Fruit fly (Drosophila melanogaster): ENCODE results near the gene hale.

The hale gene

DNA sequence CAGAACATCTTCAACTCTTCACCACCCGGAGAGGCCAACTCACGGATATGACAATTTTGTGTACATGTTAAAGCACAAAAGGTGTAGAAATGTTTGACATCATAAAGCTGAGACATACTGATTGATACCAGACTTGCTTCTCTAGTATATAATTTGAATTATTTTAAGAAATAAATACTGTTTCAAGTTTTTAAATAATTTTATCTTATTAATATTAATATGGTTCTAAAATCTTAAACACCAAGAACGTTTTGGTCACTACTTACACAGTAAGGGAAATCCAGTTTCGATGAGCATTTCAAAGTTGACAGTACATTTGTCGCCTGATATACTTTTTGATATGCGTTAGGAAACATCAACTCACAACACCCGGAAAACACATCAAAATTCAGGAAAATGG is at the start of gene hale, which contains the start of gene schuy:
Gene hale, minus strand, starts transcription at position 101 of the 400 bp plus-strand sequence.
Gene schuy, plus strand, starts transcription at position 326 of the 400 bp plus-strand sequence.
- TF ChIP-seq CG8478 (optimal IDR thresholded peaks at IDR 0.05) (no peak), CTCF (optimal IDR thresholded peaks at IDR 0.05) (no peak)

DNA sequence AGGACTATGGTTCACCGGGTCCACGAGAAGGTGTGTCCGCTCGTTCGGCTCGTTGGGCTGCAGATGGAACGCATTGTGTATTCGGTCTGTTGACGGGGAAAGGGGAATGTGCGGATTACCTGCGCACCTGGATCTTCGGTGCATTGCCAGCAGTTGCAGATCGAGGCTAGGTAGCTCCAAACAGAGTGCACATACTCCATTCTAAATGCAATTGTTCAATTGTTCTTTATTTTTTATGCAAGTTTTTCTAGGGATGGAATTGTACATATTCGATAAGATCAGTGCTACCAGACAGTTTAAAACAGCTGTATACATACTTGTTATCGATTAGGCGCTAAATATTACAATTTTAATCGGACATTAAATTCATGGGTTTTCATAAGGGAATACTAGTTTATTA is 43.1 kb upstream of the hale start, which contains the start of gene Lamtor1:
Gene Lamtor1, minus strand, starts transcription at position 268 of the 400 bp plus-strand sequence.
- TF ChIP-seq CTCF (optimal IDR thresholded peaks at IDR 0.05) = no peak
- TF ChIP-seq CG8478 (optimal IDR thresholded peaks at IDR 0.05) = no peak

DNA sequence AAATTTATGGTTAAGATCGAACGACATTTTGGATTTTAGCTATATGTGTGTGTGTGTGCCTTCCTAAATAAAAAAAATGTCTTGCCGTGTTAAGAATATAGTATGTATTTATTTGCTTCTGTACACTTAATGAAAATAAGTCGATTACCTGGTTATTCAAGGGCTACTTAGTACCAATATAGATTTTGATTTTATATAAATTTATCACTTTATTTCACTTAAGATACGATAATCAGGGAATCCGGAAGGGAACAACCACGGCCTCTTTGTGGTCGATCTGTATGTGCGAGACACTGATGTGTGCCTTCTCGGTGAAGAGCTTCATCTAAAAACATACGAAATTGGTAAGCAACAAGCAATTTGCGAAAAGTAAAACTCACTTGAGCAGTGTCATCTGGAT is 42.1 kb upstream of the hale start, which contains the start of gene CG14183:
Gene CG14183, minus strand, starts transcription at position 101 of the 400 bp plus-strand sequence.
- TF ChIP-seq CTCF (optimal IDR thresholded peaks at IDR 0.05) (no peak), CG8478 (optimal IDR thresholded peaks at IDR 0.05) (no peak)

DNA sequence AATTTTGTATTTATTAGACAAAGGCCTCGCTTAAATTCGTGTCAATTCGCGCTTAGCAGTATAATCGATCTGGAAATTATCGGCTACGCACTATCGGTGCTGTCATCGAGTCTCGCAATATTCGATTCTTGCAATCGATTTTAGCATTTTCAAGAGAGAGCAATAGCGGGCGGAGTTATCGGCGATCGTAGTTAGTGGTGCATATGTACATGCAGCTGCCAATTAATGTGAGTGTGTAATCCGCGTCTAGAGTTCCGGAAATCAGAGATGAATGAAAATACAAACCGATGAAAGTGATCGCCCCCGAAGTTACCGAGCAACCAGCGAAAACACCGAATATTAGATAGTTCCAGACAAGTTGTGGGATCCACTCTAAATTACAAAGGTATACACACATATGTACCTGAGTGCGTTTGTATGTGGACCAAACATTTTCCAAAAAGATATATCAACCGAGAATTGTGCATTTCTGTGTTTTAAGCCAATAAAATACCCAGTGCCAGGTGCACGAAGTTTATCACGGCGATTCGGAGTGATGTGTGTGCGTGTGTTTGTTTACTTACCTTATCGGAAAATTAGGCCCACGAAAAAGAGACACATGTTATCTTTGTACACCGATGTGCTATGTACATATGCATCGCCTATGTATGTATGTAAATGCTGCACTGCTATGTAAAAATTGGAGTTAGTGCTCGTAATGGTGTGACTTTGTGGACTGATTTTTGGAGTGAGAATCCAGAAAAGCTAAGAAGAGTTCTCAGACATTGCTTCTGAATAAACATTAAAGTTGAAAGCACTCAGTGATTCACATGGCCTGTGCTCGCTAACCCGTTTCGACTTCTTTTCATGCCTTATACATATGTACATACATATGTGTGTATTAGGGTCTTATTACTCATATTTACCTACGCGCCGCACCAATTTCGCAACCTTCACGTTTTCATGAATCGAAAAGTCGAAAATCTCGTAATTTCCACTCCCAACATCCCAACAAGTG is 20.9 kb upstream of the hale start:
- TF ChIP-seq CTCF (optimal IDR thresholded peaks at IDR 0.05) (peak; percentile 20 to 27), CG8478 (optimal IDR thresholded peaks at IDR 0.05) (no peak)

DNA sequence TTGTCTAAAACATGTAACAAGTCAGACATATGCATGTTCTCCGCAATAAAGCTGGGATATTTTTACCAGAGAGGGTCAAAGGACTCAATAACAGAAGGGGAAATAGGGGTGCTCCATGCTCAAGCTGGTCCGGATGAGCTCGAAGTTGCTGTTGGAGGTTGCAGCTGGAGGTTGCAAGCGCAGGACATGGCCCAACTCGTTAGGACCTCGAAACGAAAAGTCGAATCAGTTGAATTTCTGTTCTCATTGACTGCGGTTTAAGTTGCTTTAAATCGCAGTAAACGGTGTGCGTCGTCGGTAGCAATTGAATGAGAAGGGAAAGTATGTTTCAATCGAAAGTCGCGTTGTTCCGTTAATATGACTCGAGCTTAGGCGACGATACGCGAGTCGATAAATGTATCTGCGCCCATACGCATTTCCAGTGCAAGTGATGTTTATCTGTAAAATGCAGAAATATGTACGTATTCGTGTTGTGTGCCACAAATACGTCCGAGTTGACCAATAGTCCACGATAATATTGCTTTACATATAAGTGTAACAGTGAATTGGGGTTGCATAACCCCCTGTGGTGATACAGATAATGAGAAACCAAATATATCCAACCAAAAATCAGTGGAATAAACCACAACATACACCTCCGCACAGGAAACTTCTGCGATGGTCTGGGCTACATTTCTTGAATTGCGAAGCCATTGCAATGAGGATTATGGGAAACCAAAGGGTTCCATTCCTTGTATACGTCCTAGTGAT is 19.5 kb upstream of the hale start, which contains the start of gene kug:
Gene kug, plus strand, starts transcription at position 269 of the 750 bp plus-strand sequence.
- TF ChIP-seq CTCF (optimal IDR thresholded peaks at IDR 0.05) = peak in 1 of 2 experiments; percentile 40
- TF ChIP-seq CG8478 (optimal IDR thresholded peaks at IDR 0.05) = no peak

DNA sequence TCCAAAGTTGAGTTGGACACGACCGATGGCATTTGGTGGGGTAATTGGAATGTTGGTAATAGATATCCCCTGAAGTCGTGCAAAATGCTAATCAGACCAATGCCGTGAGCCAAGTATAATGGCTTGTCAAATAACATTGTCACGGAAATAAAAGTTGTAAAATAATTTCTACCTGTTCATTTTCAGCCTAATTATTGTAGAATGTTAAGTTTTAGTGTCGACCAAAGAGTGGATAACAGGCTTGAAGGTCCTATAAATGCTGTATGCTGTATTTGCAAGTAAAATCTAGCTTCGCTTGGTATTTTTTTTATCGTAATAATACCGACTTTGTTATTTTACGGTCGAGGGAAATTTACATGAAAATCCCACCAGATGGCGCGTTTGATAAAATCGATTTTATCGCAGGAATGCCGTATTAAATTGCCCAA is 18.8 kb upstream of the hale start:
- TF ChIP-seq CG8478 (optimal IDR thresholded peaks at IDR 0.05) (no peak), CTCF (optimal IDR thresholded peaks at IDR 0.05) (peak; percentile 86 to 88)

DNA sequence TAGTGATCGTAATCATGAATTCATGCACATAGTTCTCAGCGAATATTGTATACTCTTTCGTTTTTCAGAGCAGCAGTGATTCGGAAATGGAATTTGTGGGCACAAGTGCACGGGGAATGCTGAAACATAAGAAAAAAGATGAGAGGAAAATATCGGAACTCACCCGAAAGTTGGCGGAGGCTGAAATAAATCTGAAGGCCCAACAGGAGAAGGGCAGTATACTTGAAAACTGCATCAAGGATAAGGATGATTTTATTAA is 17.5 kb upstream of the hale start:
- no peak for TF ChIP-seq CTCF (optimal IDR thresholded peaks at IDR 0.05)
- TF ChIP-seq CG8478 (optimal IDR thresholded peaks at IDR 0.05) = no peak

DNA sequence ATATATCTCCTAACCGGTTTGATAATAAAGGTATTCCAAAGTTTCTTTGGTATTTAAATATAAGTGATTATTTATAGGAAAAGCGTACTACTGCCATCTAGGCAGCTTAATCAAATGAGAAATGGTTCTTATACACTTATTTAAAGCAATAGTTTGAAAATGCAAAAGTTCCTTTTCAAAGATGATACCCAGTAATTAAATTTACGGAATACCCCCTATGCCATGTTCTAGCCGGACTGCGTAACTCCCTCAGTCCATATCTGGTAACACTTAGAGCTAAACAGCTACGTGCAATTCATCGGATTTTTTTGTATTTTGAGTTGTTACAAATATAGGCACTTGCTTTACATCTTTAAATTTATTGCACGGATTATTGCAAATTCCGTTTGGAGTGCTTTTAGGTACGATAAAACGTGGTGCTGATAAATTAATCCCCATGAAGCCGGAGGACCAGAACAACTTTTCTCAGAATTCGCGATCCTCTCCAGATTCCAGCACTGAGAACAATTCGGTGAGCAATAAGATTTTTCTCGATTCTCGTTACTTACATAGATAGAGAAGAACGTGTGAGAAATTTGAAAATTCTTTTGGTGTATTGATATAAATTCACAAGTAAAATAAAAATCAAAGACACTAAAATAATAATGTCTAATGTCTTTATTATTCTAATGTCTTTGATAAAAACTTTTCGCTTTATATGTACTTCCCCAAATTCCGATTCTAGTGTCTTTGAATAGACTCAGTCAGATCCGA is 17.0 kb upstream of the hale start, which contains the start of gene CG7668:
Gene CG7668, plus strand, starts transcription at position 255 of the 753 bp plus-strand sequence.
- TF ChIP-seq CG8478 (optimal IDR thresholded peaks at IDR 0.05) (no peak), CTCF (optimal IDR thresholded peaks at IDR 0.05) (no peak)

DNA sequence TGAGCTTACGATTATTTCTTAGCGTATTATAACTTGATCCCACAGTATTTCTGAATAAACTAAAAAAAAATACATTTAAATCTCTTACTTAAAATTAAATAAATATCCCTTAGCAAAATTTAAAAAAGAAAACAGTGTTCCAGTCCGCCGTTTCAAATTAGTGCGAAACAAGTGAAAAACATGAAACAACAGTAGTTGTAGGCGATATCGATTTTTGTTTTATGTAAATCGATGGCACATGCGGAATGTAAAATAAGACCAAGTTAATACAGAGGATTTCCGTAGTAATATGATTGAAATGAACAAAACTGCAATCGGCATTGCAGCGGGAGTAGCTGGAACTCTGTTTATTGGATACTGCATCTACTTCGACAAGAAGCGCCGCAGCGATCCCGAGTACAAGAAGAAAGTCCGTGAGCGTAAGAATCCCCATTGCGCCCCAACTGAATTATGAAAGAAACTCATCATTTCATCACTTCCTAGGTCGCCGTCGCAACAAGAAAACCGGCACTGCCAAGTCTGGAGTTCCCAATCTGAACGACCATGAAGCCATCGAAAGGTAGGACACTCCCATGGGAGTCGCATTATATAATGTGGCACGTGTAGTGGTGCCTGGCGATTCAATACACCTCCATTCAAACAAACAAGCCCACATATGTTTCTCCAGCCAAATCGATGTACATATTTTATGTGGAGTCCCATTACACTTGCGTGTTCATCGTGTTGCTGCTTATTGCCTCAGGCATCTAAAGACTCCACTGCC is 15.4 kb upstream of the hale start:
- peak in 1 of 2 experiments; percentile 41 for TF ChIP-seq CTCF (optimal IDR thresholded peaks at IDR 0.05)
- TF ChIP-seq CG8478 (optimal IDR thresholded peaks at IDR 0.05) = no peak

DNA sequence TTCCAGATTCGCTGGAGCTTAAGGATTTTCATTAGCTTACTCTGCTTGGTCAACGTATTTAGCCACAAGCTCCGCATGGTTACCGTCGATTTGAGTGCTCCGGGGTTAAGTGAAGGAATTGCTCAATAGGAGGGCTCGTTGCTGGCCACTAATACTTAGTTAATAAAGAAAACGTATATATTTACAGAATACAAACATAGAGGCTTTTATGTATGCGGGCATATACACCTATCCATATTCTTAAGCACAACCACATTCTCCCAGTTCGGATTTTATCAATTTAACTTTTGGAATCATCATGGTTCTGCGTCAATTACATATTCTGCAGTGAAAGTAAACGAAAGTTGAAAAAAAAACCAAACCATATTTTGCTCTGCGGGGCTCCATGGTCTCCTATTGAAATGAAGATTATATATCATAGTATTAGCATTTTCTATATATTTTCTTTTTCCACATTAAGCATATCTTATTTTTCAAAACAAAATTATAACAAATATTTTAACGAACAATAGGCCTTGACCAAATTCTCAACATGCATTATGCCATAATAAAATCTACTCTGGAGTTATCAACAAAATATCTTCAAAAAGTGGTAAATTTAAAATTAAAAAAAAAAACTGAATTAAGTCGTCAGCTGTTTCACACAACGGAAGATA is 14.5 kb upstream of the hale start, which contains the start of the genes Tom20 and Gabat:
Gene Tom20, plus strand, starts transcription at position 564 of the 656 bp plus-strand sequence.
Gene Gabat, minus strand, starts transcription at position 606 of the 656 bp plus-strand sequence.
- TF ChIP-seq CTCF (optimal IDR thresholded peaks at IDR 0.05) = no peak

DNA sequence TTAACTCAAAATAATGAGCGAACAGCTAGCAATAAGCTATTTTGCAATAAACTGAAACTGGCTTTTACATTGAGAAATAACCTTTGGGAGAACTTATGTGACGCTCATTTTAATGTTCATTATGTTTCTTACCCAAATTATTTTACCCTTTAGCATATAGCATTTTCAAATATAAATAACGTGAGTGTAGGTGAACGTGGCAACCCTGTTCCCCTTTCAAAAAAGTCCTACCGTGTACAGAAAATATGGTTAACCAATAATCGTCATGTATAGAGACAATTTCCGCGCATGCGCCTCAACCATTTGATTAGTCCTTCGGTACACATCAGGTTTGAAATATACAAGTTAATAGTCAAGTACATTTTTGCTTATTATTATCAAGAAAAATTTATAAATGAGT is 8.3 kb upstream of the hale start:
- TF ChIP-seq CG8478 (optimal IDR thresholded peaks at IDR 0.05) (no peak), CTCF (optimal IDR thresholded peaks at IDR 0.05) (no peak)

DNA sequence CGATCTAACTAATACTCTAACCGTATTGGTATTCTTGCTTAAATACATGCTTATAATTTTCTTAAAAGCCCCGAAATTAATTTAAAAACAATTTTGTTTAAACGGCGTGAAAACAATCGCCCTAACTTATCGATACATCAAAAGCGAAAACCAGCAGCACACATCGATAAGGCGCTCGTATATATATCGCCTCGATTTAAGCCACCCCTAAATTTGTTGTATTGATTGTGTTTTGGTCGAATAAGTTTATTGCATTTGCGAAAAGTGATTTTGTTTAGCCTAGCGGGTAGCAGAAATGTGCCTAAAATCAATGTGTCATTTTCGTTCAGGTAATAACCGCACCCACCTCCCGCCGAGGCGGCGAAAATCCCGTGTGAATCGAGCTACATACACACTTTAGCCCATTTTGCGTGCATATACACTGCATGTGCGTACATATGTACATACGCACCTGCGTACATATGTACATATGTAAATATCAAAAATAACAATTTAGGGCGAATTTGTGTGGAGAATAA is 6.1 kb upstream of the hale start, which contains the start of the genes CG7646 and Nca:
Gene CG7646, plus strand, starts transcription at position 174 of the 518 bp plus-strand sequence.
Gene Nca, plus strand, starts transcription at position 174 of the 518 bp plus-strand sequence.
- TF ChIP-seq CTCF (optimal IDR thresholded peaks at IDR 0.05) (no peak), CG8478 (optimal IDR thresholded peaks at IDR 0.05) (no peak)

DNA sequence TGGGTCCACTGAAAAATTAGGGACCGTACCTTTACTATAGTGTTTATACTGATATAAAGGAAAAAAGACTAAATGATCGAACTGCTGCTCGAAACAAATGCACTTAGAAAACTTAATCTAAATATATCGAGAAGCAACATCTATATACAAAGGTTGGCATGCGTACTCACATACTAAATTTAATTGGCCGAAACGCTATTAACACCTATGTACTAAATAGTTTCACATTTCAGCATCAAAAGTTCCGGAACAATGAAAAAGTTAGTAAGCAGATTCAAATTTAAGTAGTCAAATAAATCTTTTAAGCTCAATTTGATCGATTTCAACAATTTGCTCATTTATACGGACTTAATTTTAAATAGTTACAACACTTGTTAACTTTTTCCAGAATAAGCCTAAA is 5.5 kb upstream of the hale start, which contains the start of gene fln:
Gene fln, minus strand, starts transcription at position 101 of the 400 bp plus-strand sequence.
- TF ChIP-seq CG8478 (optimal IDR thresholded peaks at IDR 0.05) (no peak), CTCF (optimal IDR thresholded peaks at IDR 0.05) (no peak)

Measured in S2 (cell line).